Fruit fly (Drosophila melanogaster) whole organism, embryonic: ENCODE data around the gene CG6511.

Source experiments
- Aef1 ChIP-seq: fragments of 200-800 bp; sonication (Bioruptor generic); IDR thresholded peaks from 3 replicates; pipeline ENCODE4 v1.3.6; 2022; ENCODE audit warnings: missing biosample characterization, missing genetic modification characterization
- Atf6 ChIP-seq: fragments of 200-800 bp; sonication (Bioruptor generic); IDR thresholded peaks from 2 replicates; pipeline ENCODE4 v1.3.6; 2022; ENCODE audit warnings: missing biosample characterization, missing genetic modification characterization
- CG11085 ChIP-seq: fragments of 200-800 bp; sonication (Bioruptor generic); IDR thresholded peaks from 2 replicates; pipeline ENCODE4 v1.3.6; 2022; ENCODE audit warnings: missing biosample characterization, missing genetic modification characterization
- CG11247 ChIP-seq: fragments of 200-800 bp; sonication (Bioruptor generic); IDR thresholded peaks from 2 replicates; pipeline ENCODE4 v1.3.6; 2022; ENCODE audit warnings: missing biosample characterization, missing genetic modification characterization
- CG11456 ChIP-seq: fragments of 200-800 bp; sonication (Bioruptor generic); IDR thresholded peaks from 3 replicates; pipeline ENCODE4 v1.3.6; 2022; ENCODE audit warnings: missing biosample characterization, missing genetic modification characterization
- CG12744 ChIP-seq: fragments of 200-800 bp; sonication (Bioruptor generic); optimal IDR thresholded peaks from 2 replicates; lab custom pipeline; 2016; ENCODE audit warnings: missing biosample characterization, missing genetic modification characterization
- CG15011 ChIP-seq: fragments of 200-800 bp; sonication (Bioruptor generic); optimal IDR thresholded peaks from 3 replicates; lab custom pipeline; 2018; ENCODE audit warnings: missing biosample characterization, mild to moderate bottlenecking, missing genetic modification characterization
- CG17829 ChIP-seq: fragments of 200-800 bp; optimal IDR thresholded peaks from 2 replicates; lab custom pipeline; 2019; ENCODE audit warnings: missing biosample characterization, mild to moderate bottlenecking, missing genetic modification characterization, moderate library complexity
- CG18011 ChIP-seq: fragments of 200-800 bp; sonication (Bioruptor generic); optimal IDR thresholded peaks from 2 replicates; lab custom pipeline; 2017; ENCODE audit warnings: missing biosample characterization, missing genetic modification characterization, mild to moderate bottlenecking, moderate library complexity, missing genotype
- CG2199 ChIP-seq: fragments of 200-800 bp; sonication (Bioruptor generic); IDR thresholded peaks from 3 replicates; pipeline ENCODE4 v1.3.6; 2022; ENCODE audit warnings: missing biosample characterization, missing genetic modification characterization
- CG2202 ChIP-seq: fragments of 200-800 bp; sonication (Bioruptor generic); optimal IDR thresholded peaks from 2 replicates; lab custom pipeline; 2018; ENCODE audit warnings: missing biosample characterization, mild to moderate bottlenecking, missing genetic modification characterization
- CG30403 ChIP-seq: fragments of 200-800 bp; sonication (Bioruptor generic); optimal IDR thresholded peaks from 3 replicates; lab custom pipeline; 2016; ENCODE audit warnings: missing biosample characterization, missing genetic modification characterization
- CG31365 ChIP-seq: fragments of 200-800 bp; sonication (Bioruptor generic); optimal IDR thresholded peaks from 2 replicates; lab custom pipeline; 2018; ENCODE audit warnings: missing biosample characterization, mild to moderate bottlenecking, missing genetic modification characterization
- CG31388 ChIP-seq: fragments of 200-800 bp; sonication (Bioruptor generic); optimal IDR thresholded peaks from 2 replicates; lab custom pipeline; 2016; ENCODE audit warnings: missing biosample characterization, missing genetic modification characterization
- CG34376 ChIP-seq: fragments of 200-800 bp; sonication (Bioruptor generic); optimal IDR thresholded peaks from 2 replicates; lab custom pipeline; 2018; ENCODE audit warnings: missing biosample characterization, mild to moderate bottlenecking, missing genetic modification characterization
- CG4617 ChIP-seq: fragments of 200-800 bp; sonication (Bioruptor generic); optimal IDR thresholded peaks from 3 replicates; lab custom pipeline; 2016; ENCODE audit warnings: missing biosample characterization, missing genetic modification characterization, borderline replicate concordance
- CG5180 ChIP-seq: fragments of 200-800 bp; sonication (Bioruptor generic); optimal IDR thresholded peaks from 3 replicates; lab custom pipeline; 2017; ENCODE audit warnings: missing biosample characterization, missing genetic modification characterization, mild to moderate bottlenecking, moderate library complexity, missing genetic modification reagents
- CG5245 ChIP-seq: fragments of 200-800 bp; sonication (Bioruptor generic); optimal IDR thresholded peaks from 3 replicates; lab custom pipeline; 2016; ENCODE audit warnings: missing biosample characterization, missing genetic modification characterization
- CG7372 ChIP-seq: fragments of 200-800 bp; sonication (Bioruptor generic); IDR thresholded peaks from 2 replicates; pipeline ENCODE4 v1.3.6; 2022; ENCODE audit warnings: missing biosample characterization, missing genetic modification characterization
- CG7745 ChIP-seq: fragments of 200-800 bp; sonication (Bioruptor generic); optimal IDR thresholded peaks from 2 replicates; lab custom pipeline; 2018; ENCODE audit warnings: missing biosample characterization, mild to moderate bottlenecking, missing genetic modification characterization, moderate library complexity
- CG8478 ChIP-seq: fragments of >200 bp; optimal IDR thresholded peaks from 2 replicates; lab custom pipeline; 2018
- CG9876 ChIP-seq: fragments of 200-800 bp; sonication (Bioruptor generic); optimal IDR thresholded peaks from 2 replicates; lab custom pipeline; 2016; ENCODE audit warnings: missing biosample characterization, missing genetic modification characterization
- Dek ChIP-seq: fragments of 200-800 bp; sonication (Bioruptor generic); optimal IDR thresholded peaks from 3 replicates; lab custom pipeline; 2019; ENCODE audit warnings: missing biosample characterization, mild to moderate bottlenecking, missing genetic modification characterization, moderate library complexity
- Doc3 ChIP-seq: fragments of 200-800 bp; sonication (Bioruptor generic); IDR thresholded peaks from 3 replicates; pipeline ENCODE4 v1.3.6; 2022; ENCODE audit warnings: missing biosample characterization, missing genetic modification characterization; ENCODE audit not compliant: partially characterized antibody
- H15 ChIP-seq: fragments of 200-800 bp; sonication (Bioruptor generic); IDR thresholded peaks from 3 replicates; pipeline ENCODE4 v1.3.6; 2022; ENCODE audit warnings: missing biosample characterization, missing genetic modification characterization
- Hsf ChIP-seq: fragments of 200-800 bp; sonication (Bioruptor generic); optimal IDR thresholded peaks from 3 replicates; lab custom pipeline; 2016; ENCODE audit warnings: missing biosample characterization, missing genetic modification characterization
- Lim3 ChIP-seq: fragments of 200-800 bp; sonication (Bioruptor generic); IDR thresholded peaks from 2 replicates; pipeline ENCODE4 v1.3.6; 2022; ENCODE audit warnings: missing biosample characterization, missing genetic modification characterization
- NFAT ChIP-seq: fragments of 200-800 bp; sonication (Bioruptor generic); IDR thresholded peaks from 2 replicates; pipeline ENCODE4 v1.3.6; 2022; ENCODE audit warnings: missing biosample characterization, missing genetic modification characterization
- Opbp ChIP-seq: fragments of 200-800 bp; sonication (Bioruptor generic); IDR thresholded peaks from 3 replicates; pipeline ENCODE4 v1.3.6; 2022; ENCODE audit warnings: missing biosample characterization, missing genetic modification characterization; ENCODE audit not compliant: partially characterized antibody
- Poxn ChIP-seq: fragments of 200-800 bp; sonication (Bioruptor generic); IDR thresholded peaks from 2 replicates; pipeline ENCODE4 v1.3.6; 2022; ENCODE audit warnings: missing biosample characterization, missing genetic modification characterization
- Ptx1 ChIP-seq: fragments of 200-800 bp; sonication (Bioruptor generic); IDR thresholded peaks from 2 replicates; pipeline ENCODE4 v1.3.6; 2022; ENCODE audit warnings: missing biosample characterization, missing genetic modification characterization
- Ravus ChIP-seq: fragments of 200-800 bp; sonication (Bioruptor generic); IDR thresholded peaks from 2 replicates; pipeline ENCODE4 v1.3.6; 2022; ENCODE audit warnings: missing biosample characterization, missing genetic modification characterization
- Rfx ChIP-seq: fragments of 200-800 bp; sonication (Bioruptor generic); IDR thresholded peaks from 2 replicates; pipeline ENCODE4 v1.3.6; 2022; ENCODE audit warnings: missing biosample characterization, missing genetic modification characterization
- Usf ChIP-seq: fragments of 200-800 bp; sonication (Bioruptor generic); optimal IDR thresholded peaks from 2 replicates; lab custom pipeline; 2017; ENCODE audit warnings: missing genotype, missing biosample characterization, missing genetic modification characterization
- abd-A ChIP-seq: fragments of 200-800 bp; sonication (Bioruptor generic); optimal IDR thresholded peaks from 3 replicates; lab custom pipeline; 2019; ENCODE audit warnings: missing biosample characterization, mild to moderate bottlenecking, missing genetic modification characterization, moderate library complexity
- bbx ChIP-seq: fragments of 200-800 bp; sonication (Bioruptor generic); IDR thresholded peaks from 2 replicates; pipeline ENCODE4 v1.3.6; 2022; ENCODE audit warnings: missing biosample characterization, missing genetic modification characterization; ENCODE audit not compliant: partially characterized antibody
- croc ChIP-seq: fragments of 200-800 bp; sonication (Bioruptor generic); conservative IDR thresholded peaks from 3 replicates; pipeline ENCODE4 v1.3.6; 2022; ENCODE audit warnings: missing biosample characterization, missing genetic modification characterization
- dysf ChIP-seq: fragments of 200-800 bp; sonication (Bioruptor generic); IDR thresholded peaks from 3 replicates; pipeline ENCODE4 v1.3.6; 2022; ENCODE audit warnings: missing biosample characterization, missing genetic modification characterization
- hbn ChIP-seq: fragments of 200-800 bp; sonication (Bioruptor generic); IDR thresholded peaks from 2 replicates; pipeline ENCODE4 v1.3.6; 2022; ENCODE audit warnings: missing biosample characterization, missing genetic modification characterization; ENCODE audit not compliant: partially characterized antibody
- klu ChIP-seq: fragments of 200-800 bp; sonication (Bioruptor generic); IDR thresholded peaks from 2 replicates; pipeline ENCODE4 v1.3.6; 2022; ENCODE audit warnings: missing biosample characterization, missing genetic modification characterization
- lmd ChIP-seq: fragments of 200-800 bp; sonication (Bioruptor generic); IDR thresholded peaks from 2 replicates; pipeline ENCODE4 v1.3.6; 2022; ENCODE audit warnings: missing biosample characterization, missing genetic modification characterization
- otp ChIP-seq: fragments of 200-800 bp; sonication (Bioruptor generic); IDR thresholded peaks from 3 replicates; pipeline ENCODE4, ENCODE4 v1.3.6; 2022; ENCODE audit warnings: missing biosample characterization, missing genetic modification characterization
- pnt ChIP-seq: fragments of 200-800 bp; sonication (Bioruptor generic); optimal IDR thresholded peaks from 3 replicates; lab custom pipeline; 2016; ENCODE audit warnings: missing biosample characterization, missing genetic modification characterization
- sqz ChIP-seq: fragments of 200-800 bp; sonication (Bioruptor generic); optimal IDR thresholded peaks from 3 replicates; lab custom pipeline; 2018; ENCODE audit warnings: missing biosample characterization, mild to moderate bottlenecking, missing genetic modification characterization
- ssp ChIP-seq: fragments of 200-800 bp; sonication (Bioruptor generic); IDR thresholded peaks from 2 replicates; pipeline ENCODE4 v1.3.6; 2022; ENCODE audit warnings: missing biosample characterization, missing genetic modification characterization
- stwl ChIP-seq: fragments of 200-800 bp; sonication (Bioruptor generic); optimal IDR thresholded peaks from 3 replicates; lab custom pipeline; 2018; ENCODE audit warnings: missing biosample characterization, mild to moderate bottlenecking, missing genetic modification characterization, moderate library complexity
- z ChIP-seq: fragments of 200-800 bp; sonication (Bioruptor generic); IDR thresholded peaks from 3 replicates; pipeline ENCODE4 v1.3.6; 2022; ENCODE audit warnings: missing biosample characterization, missing genetic modification characterization
- zfh1 ChIP-seq: fragments of 200-800 bp; sonication (Bioruptor generic); IDR thresholded peaks from 3 replicates; pipeline ENCODE4 v1.3.6; 2022; ENCODE audit warnings: missing biosample characterization, missing genetic modification characterization

The CG6511 gene

DNA sequence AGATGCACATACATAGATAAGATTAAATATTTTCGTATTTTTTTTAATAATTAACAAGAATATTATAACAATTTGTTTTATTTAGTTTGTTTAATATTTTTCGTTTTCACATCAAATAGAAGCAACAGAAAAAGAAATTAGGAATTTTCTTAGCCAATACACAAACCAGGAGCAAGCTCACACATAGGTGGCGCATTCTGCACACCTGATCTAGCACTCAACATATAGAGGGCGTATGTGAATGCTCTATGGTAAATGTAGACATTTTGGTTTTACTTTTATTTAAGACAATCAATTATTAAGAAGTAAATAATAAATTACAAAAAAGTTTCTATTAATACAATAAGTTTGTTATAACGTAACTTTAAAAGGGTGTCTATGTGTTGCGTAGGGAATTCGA is 27.7 kb downstream of the CG6511 start (continued):
- TF ChIP-seq CG7372 (GFP tag; lab: Robert Waterston, UW) (peak; percentile 49; the same call in 1 of the 2 replicates), zfh1 (peak; percentile 43; the same call in 1 of the 3 replicates), Hsf (peak; percentile 51), CG5245 (GFP tag; lab: Kevin White, UChicago) (peak; percentile 42), Usf (no peak), CG30403 (GFP tag; lab: Kevin White, UChicago) (peak; percentile 26), CG17829 (tag; lab: Kevin White, UChicago) (peak; percentile 24), CG11085 (GFP tag; lab: Robert Waterston, UW) (peak; percentile 67), CG31388 (GFP tag; lab: Kevin White, UChicago) (no peak), CG7745 (tag; lab: Kevin White, UChicago) (no peak), pnt (GFP tag; lab: Kevin White, UChicago) (peak; percentile 19), CG11456 (GFP tag; lab: Robert Waterston, UW) (peak; percentile 92), CG9876 (GFP tag; lab: Kevin White, UChicago) (peak; percentile 12), lmd (peak; percentile 61; the same call in 1 of the 2 replicates), Aef1 (GFP tag; lab: Robert Waterston, UW) (peak; percentile 47; the same call in 2 of the 3 replicates)

dm6 chr3L:8749676-8750654 is 28.8 kb downstream of the CG6511 start, which contains the start of gene CG13306:
Gene CG13306 (minus strand): TSS chr3L:8749726.
- no peak for TF ChIP-seq stwl
- no peak for TF ChIP-seq Usf
- no peak for TF ChIP-seq Doc3 (GFP tag; lab: Robert Waterston, UW)
- TF ChIP-seq croc, result no peak
- TF ChIP-seq CG8478 (lab: Kevin White, UChicago), result no peak
- TF ChIP-seq CG34376 (GFP tag; lab: Kevin White, UChicago), result no peak
- TF ChIP-seq ssp (GFP tag; lab: Robert Waterston, UW), result no peak
- TF ChIP-seq abd-A (tag; lab: Kevin White, UChicago), result peak; percentile 5
- TF ChIP-seq sqz, result no peak
- peak; percentile 39; the same call in 1 of the 2 replicates for TF ChIP-seq NFAT (GFP tag; lab: Robert Waterston, UW)
- peak; percentile 56; the same call in 1 of the 3 replicates for TF ChIP-seq otp (GFP tag; lab: Robert Waterston, UW)
- no peak; the same call in 1 of the 2 replicates for TF ChIP-seq Atf6 (GFP tag; lab: Robert Waterston, UW)
- TF ChIP-seq CG18011 (GFP tag; lab: Kevin White, UChicago), result no peak
- TF ChIP-seq H15 (GFP tag; lab: Robert Waterston, UW), result no peak
- no peak for TF ChIP-seq klu (GFP tag; lab: Robert Waterston, UW)
- no peak for TF ChIP-seq CG5180 (GFP tag; lab: Kevin White, UChicago)
- TF ChIP-seq Ravus (GFP tag; lab: Robert Waterston, UW), result no peak
- no peak for TF ChIP-seq bbx
- no peak for TF ChIP-seq CG15011 (GFP tag; lab: Kevin White, UChicago)
- TF ChIP-seq CG2202 (tag; lab: Kevin White, UChicago), result no peak
- no peak for TF ChIP-seq CG31365 (tag; lab: Kevin White, UChicago)
- TF ChIP-seq Dek (tag; lab: Kevin White, UChicago), result no peak
- no peak for TF ChIP-seq CG12744 (GFP tag; lab: Kevin White, UChicago)
- TF ChIP-seq CG2199 (GFP tag; lab: Robert Waterston, UW), result 0 out of 3 replicates have a peak, but pooled peaks have one; percentile 19
- no peak for TF ChIP-seq hbn (GFP tag; lab: Robert Waterston, UW)
- 0 out of 2 replicates have a peak, but pooled peaks have one; percentile 6 for TF ChIP-seq CG11247 (GFP tag; lab: Robert Waterston, UW)
- TF ChIP-seq Rfx (GFP tag; lab: Robert Waterston, UW), result peak; percentile 18; the same call in 1 of the 2 replicates
- no peak for TF ChIP-seq Lim3 (GFP tag; lab: Robert Waterston, UW)
- no peak for TF ChIP-seq Poxn
- TF ChIP-seq Opbp (GFP tag; lab: Robert Waterston, UW), result no peak
- no peak for TF ChIP-seq z (GFP tag; lab: Robert Waterston, UW)
- TF ChIP-seq dysf (GFP tag; lab: Robert Waterston, UW), result peak; percentile 40; the same call in 1 of the 3 replicates
- 0 out of 2 replicates have a peak, but pooled peaks have one; percentile 27 for TF ChIP-seq Ptx1 (GFP tag; lab: Robert Waterston, UW)
- TF ChIP-seq CG4617 (GFP tag; lab: Kevin White, UChicago), result no peak
